Worm (Caenorhabditis elegans) whole organism, L4/young adult: ENCODE data around the gene T23B7.2.

ENCODE experiments used
- dao-5 ChIP-seq: sonication (generic microtip); optimal IDR thresholded peaks from 2 replicates; lab custom pipeline; 2016; ENCODE audit warnings: missing genotype, missing genetic modification characterization, moderate library complexity, missing compliant biosample characterization
- him-1 ChIP-seq: sonication (generic microtip); optimal IDR thresholded peaks from 2 replicates; lab custom pipeline; 2016; ENCODE audit warnings: missing genotype, missing genetic modification reagents, missing genetic modification characterization, missing compliant biosample characterization

- no peak for TF ChIP-seq him-1 (tag; lab: Kevin White, UChicago)
- no peak for TF ChIP-seq dao-5 (tag; lab: Kevin White, UChicago)
These were observed 46.8 kb upstream of the T23B7.2 start, which contains the start of gene pgm-1 for ce11 chrII:4888527-4889487.
